Worm (Caenorhabditis elegans): ENCODE measurements around the gene H17B01.5.

DNA sequence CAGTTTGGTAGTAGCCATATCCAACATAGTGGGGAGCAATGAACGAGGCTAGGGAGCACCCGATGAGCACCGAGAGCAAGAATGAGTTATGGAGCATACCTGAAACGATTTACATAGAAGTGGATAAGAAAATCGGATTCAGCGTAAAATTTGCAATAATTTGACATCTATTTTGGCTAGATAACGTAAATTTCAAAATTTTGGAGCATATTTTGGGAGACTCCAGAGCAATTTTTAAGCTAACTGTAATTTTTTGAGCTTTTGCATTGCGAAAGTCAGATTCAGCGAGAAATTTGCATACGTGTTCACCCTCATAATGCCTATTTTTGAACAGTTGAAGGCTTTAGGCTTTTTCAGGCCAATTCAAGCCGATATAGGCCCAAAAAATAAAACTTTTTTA lies 6.9 kb downstream of the H17B01.5 start, which contains the start of gene Y51H7C.13:
- no peak for TF ChIP-seq jun-1 (tag; optimal IDR thresholded peaks at IDR 0.05)
- no peak for TF ChIP-seq nhr-77 (tag; optimal IDR thresholded peaks at IDR 0.05)
- TF ChIP-seq nhr-25 (tag; optimal IDR thresholded peaks at IDR 0.05) = no peak
- no peak for TF ChIP-seq ama-1 (optimal IDR thresholded peaks at IDR 0.05)
- no peak for TF ChIP-seq aly-2 (tag; optimal IDR thresholded peaks at IDR 0.05)
- no peak for TF ChIP-seq fos-1 (tag; optimal IDR thresholded peaks at IDR 0.05)
